Fruit fly (Drosophila melanogaster) whole organism, larva: ENCODE results near the gene Spase25.

Source experiments
- noc ChIP-seq: fragments of 200-800 bp; sonication (Bioruptor generic); optimal IDR thresholded peaks from 3 replicates; lab custom pipeline; 2019; ENCODE audit warnings: missing biosample characterization, mild to moderate bottlenecking, missing genetic modification characterization, moderate library complexity

Gene Spase25

dm6 chrX:11458912-11459836, 25.9 kb upstream of the Spase25 start, which contains the start of gene CG43155:
TSS of gene CG43155 (plus strand) at chrX:11459786.
- no peak for TF ChIP-seq noc

- no peak for TF ChIP-seq noc
These were observed 21.0 kb upstream of the Spase25 start for dm6 chrX:11464047-11464446.

- TF ChIP-seq noc: no peak
These were observed 18.3 kb upstream of the Spase25 start for dm6 chrX:11466757-11467156.

- no peak for TF ChIP-seq noc
These were observed 16.7 kb upstream of the Spase25 start for dm6 chrX:11468304-11468703.

dm6 chrX:11476758-11477157, 8.3 kb upstream of the Spase25 start, which contains the start of gene Cyp4g15:
TSS of gene Cyp4g15 (plus strand) at chrX:11477058.
- TF ChIP-seq noc: no peak

dm6 chrX:11483297-11483696, 1.8 kb upstream of the Spase25 start, which contains the start of gene Uba5:
TSS of gene Uba5 (plus strand) at chrX:11483518.
- TF ChIP-seq noc: no peak

dm6 chrX:11491473-11491872, 6.4 kb downstream of the Spase25 start, which contains the start of gene CG33235:
TSS of gene CG33235 (minus strand) at chrX:11491573.
- no peak for TF ChIP-seq noc

- no peak for TF ChIP-seq noc
These were observed 7.2 kb downstream of the Spase25 start for dm6 chrX:11492205-11492604.

- TF ChIP-seq noc: peak; percentile 5
These were observed 8.0 kb downstream of the Spase25 start, which contains the start of gene Drak for dm6 chrX:11492916-11493590. TSS of gene Drak (plus strand) at chrX:11493135.

dm6 chrX:11494731-11495277, 9.8 kb downstream of the Spase25 start:
- TF ChIP-seq noc: peak; percentile 23

dm6 chrX:11495474-11495873, 10.4 kb downstream of the Spase25 start:
- peak; percentile 53 for TF ChIP-seq noc

- no peak for TF ChIP-seq noc
These were observed 11.2 kb downstream of the Spase25 start for dm6 chrX:11496257-11496656.

- no peak for TF ChIP-seq noc
These were observed 13.1 kb downstream of the Spase25 start for dm6 chrX:11498143-11498542.

dm6 chrX:11499454-11499853, 14.4 kb downstream of the Spase25 start:
- no peak for TF ChIP-seq noc

dm6 chrX:11500284-11500683, 15.2 kb downstream of the Spase25 start:
- TF ChIP-seq noc: no peak

dm6 chrX:11501221-11501961, 16.3 kb downstream of the Spase25 start:
- TF ChIP-seq noc: peak; percentile 23
